Fruit fly (Drosophila melanogaster): ENCODE results near the gene CG1239.

The CG1239 gene

DNA sequence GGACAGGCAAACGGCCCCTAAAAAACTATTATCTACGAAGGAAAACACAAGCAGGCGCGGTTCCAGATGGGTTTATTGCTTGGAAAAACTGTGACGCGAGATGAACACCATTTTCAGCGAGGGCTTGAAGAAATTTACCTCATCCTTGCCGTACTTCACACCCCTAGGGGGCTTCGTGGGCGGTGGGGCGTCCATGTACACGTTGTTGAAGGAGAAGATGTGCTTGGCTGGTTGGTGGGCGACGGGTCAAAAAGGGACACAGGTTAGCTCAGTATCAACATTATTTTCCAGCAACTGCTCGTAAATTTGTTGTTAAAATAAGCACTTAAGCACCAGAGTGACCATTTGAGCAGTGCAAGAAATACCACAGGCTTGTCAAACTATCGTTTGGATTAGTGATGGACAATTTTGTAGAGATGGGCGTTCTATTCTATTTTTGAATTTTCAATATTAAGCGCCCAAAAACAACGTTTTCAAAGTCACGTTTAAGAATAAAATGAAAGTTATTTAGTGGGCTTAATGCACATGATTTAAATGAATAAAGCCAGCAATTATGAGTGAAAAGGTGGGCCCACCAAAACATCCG lies 25.4 kb downstream of the CG1239 start, which contains the start of gene Sec8 (continued):
- TF ChIP-seq corto (GFP tag; optimal IDR thresholded peaks at IDR 0.05) = no peak
- no peak for TF ChIP-seq rib (GFP tag; IDR thresholded peaks at IDR 0.05)
- TF ChIP-seq CG8388 (GFP tag; optimal IDR thresholded peaks at IDR 0.05) = no peak
- TF ChIP-seq br (optimal IDR thresholded peaks at IDR 0.05) = no peak
- TF ChIP-seq crc (GFP tag; optimal IDR thresholded peaks at IDR 0.05) = peak; percentile 13
- peak; percentile 33 for TF ChIP-seq ems (GFP tag; optimal IDR thresholded peaks at IDR 0.05)
- TF ChIP-seq eve (GFP tag; optimal IDR thresholded peaks at IDR 0.05) = no peak
- TF ChIP-seq ab (GFP tag; optimal IDR thresholded peaks at IDR 0.05) = no peak
- TF ChIP-seq Max (GFP tag; optimal IDR thresholded peaks at IDR 0.05) = peak; percentile 2
- TF ChIP-seq Hsf (GFP tag; optimal IDR thresholded peaks at IDR 0.05) = peak; percentile 53
- no peak for TF ChIP-seq CG9437 (GFP tag; optimal IDR thresholded peaks at IDR 0.05)
- peak; percentile 31 for TF ChIP-seq CG1647 (GFP tag; optimal IDR thresholded peaks at IDR 0.05)
- peak; percentile 26 for TF ChIP-seq CG6254 (GFP tag; optimal IDR thresholded peaks at IDR 0.05)
- peak; percentile 4 for TF ChIP-seq CG1233 (GFP tag; optimal IDR thresholded peaks at IDR 0.05)
- TF ChIP-seq CG12769 (tag; optimal IDR thresholded peaks at IDR 0.05) = no peak
- TF ChIP-seq CG3163 (GFP tag; optimal IDR thresholded peaks at IDR 0.05) = peak; percentile 30
- TF ChIP-seq CG10147 (GFP tag; optimal IDR thresholded peaks at IDR 0.05) = no peak
- TF ChIP-seq pzg (GFP tag; optimal IDR thresholded peaks at IDR 0.05) = peak; percentile 91
- TF ChIP-seq CG7745 (tag; optimal IDR thresholded peaks at IDR 0.05) = no peak
- peak; percentile 74 for TF ChIP-seq CG9932 (GFP tag; IDR thresholded peaks at IDR 0.05)
- no peak for TF ChIP-seq CG6654 (GFP tag; optimal IDR thresholded peaks at IDR 0.05)
- peak; percentile 26 for TF ChIP-seq Atf3 (GFP tag; optimal IDR thresholded peaks at IDR 0.05)
- TF ChIP-seq CkIIα-i1 (GFP tag; IDR thresholded peaks at IDR 0.05) = no peak
- no peak for TF ChIP-seq cato (GFP tag; optimal IDR thresholded peaks at IDR 0.05; ENCODE audit: borderline replicate concordance)
- TF ChIP-seq CG16813 (GFP tag; IDR thresholded peaks at IDR 0.05; ENCODE audit: partially characterized antibody) = peak; percentile 90
- TF ChIP-seq tap (tag; optimal IDR thresholded peaks at IDR 0.05) = no peak
- no peak for TF ChIP-seq esg (GFP tag; conservative IDR thresholded peaks at IDR 0.05)
- no peak for TF ChIP-seq Abd-B (GFP tag; optimal IDR thresholded peaks at IDR 0.05)
- no peak for TF ChIP-seq slp2 (GFP tag; optimal IDR thresholded peaks at IDR 0.05)
- TF ChIP-seq oc (tag; optimal IDR thresholded peaks at IDR 0.05) = no peak
- TF ChIP-seq CG4360 (GFP tag; IDR thresholded peaks at IDR 0.05) = 0 out of 2 replicates have a peak, but pooled peaks have one; percentile 5
- no peak for TF ChIP-seq CG13296 (GFP tag; optimal IDR thresholded peaks at IDR 0.05)
- no peak for TF ChIP-seq Atf-2 (GFP tag; optimal IDR thresholded peaks at IDR 0.05)
- no peak for TF ChIP-seq nau (GFP tag; optimal IDR thresholded peaks at IDR 0.05)
- TF ChIP-seq gcm (GFP tag; optimal IDR thresholded peaks at IDR 0.05) = no peak
- TF ChIP-seq slbo (GFP tag; IDR thresholded peaks at IDR 0.05) = peak; percentile 68
- no peak for TF ChIP-seq CG5180 (GFP tag; optimal IDR thresholded peaks at IDR 0.05)
- TF ChIP-seq pfk (GFP tag; optimal IDR thresholded peaks at IDR 0.05) = no peak
- no peak for TF ChIP-seq sim (GFP tag; IDR thresholded peaks at IDR 0.05)
- TF ChIP-seq Awh (GFP tag; IDR thresholded peaks at IDR 0.05) = 0 out of 2 replicates have a peak, but pooled peaks have one; percentile 24
- no peak for TF ChIP-seq sens-2 (GFP tag; IDR thresholded peaks at IDR 0.05)
- TF ChIP-seq Adf1 (GFP tag; IDR thresholded peaks at IDR 0.05) = no peak
- no peak for TF ChIP-seq Hand (GFP tag; optimal IDR thresholded peaks at IDR 0.05)
- TF ChIP-seq unpg (GFP tag; optimal IDR thresholded peaks at IDR 0.05) = no peak
- TF ChIP-seq Aef1 (GFP tag; IDR thresholded peaks at IDR 0.05) = 0 out of 3 replicates have a peak, but pooled peaks have one; percentile 31
- TF ChIP-seq CG8924 (tag; optimal IDR thresholded peaks at IDR 0.05) = peak; percentile 53
- TF ChIP-seq h (optimal IDR thresholded peaks at IDR 0.05) = no peak
- TF ChIP-seq Fer2 (tag; optimal IDR thresholded peaks at IDR 0.05) = no peak
- TF ChIP-seq Fer1 (GFP tag; optimal IDR thresholded peaks at IDR 0.05) = no peak
- peak; percentile 52; the same call in 1 of the 3 replicates for TF ChIP-seq zen2 (GFP tag; IDR thresholded peaks at IDR 0.05; ENCODE audit: partially characterized antibody)
- no peak for TF ChIP-seq Camta (GFP tag; optimal IDR thresholded peaks at IDR 0.05)
